Fruit fly (Drosophila melanogaster) whole organism: Measurements from ENCODE around the gene Rip11.

ENCODE experiments used
- CG8478 ChIP-seq: fragments of >200 bp; optimal IDR thresholded peaks from 2 replicates; lab custom pipeline; 2018; ENCODE audit warnings: inconsistent platforms
- EcR ChIP-seq, 2 experiments: fragments of >200 bp; optimal IDR thresholded peaks; 2 replicates each; lab custom pipeline; 2017; ENCODE audit warnings: missing biosample characterization in 2 of 2, missing genetic modification characterization in 2 of 2, missing genetic modification reagents in 2 of 2
- pan ChIP-seq: fragments of >200 bp; optimal IDR thresholded peaks from 2 replicates; lab custom pipeline; 2017
- psq ChIP-seq: fragments of >200 bp; optimal IDR thresholded peaks from 2 replicates; lab custom pipeline; 2017
- usp ChIP-seq: fragments of >200 bp; optimal IDR thresholded peaks from 2 replicates; lab custom pipeline; 2017; ENCODE audit warnings: missing biosample characterization, missing genetic modification characterization, mixed read lengths

dm6 chrX:18692948-18693502, 45.6 kb upstream of the Rip11 start, which contains the start of gene Cyp18a1:
- TF ChIP-seq usp (no peak), psq (lab: Kevin White, UChicago) (no peak), CG8478 (lab: Kevin White, UChicago) (no peak), EcR (GFP tag; optimal IDR thresholded peaks at IDR 0.05; lab: Kevin White, UChicago) (no peak), pan (lab: Kevin White, UChicago) (no peak)
